Worm (Caenorhabditis elegans) whole organism, young adult: Measurements from ENCODE around the gene tsp-8.

ENCODE experiments used
- B0035.1 ChIP-seq: sonication (generic microtip); optimal IDR thresholded peaks from 2 replicates; lab custom pipeline; 2016; ENCODE audit warnings: missing genetic modification characterization, mild to moderate bottlenecking, missing compliant biosample characterization, missing genotype, missing genetic modification reagents
- B0261.1 ChIP-seq: sonication (generic microtip); optimal IDR thresholded peaks from 2 replicates; lab custom pipeline; 2016; ENCODE audit warnings: mild to moderate bottlenecking, missing genetic modification characterization, moderate library complexity, missing compliant biosample characterization
- C06A6.2 ChIP-seq: fragments of 200-800 bp; sonication (Bioruptor generic); conservative IDR thresholded peaks from 2 replicates; pipeline ENCODE4 v1.3.6; 2022; ENCODE audit warnings: missing genetic modification characterization, missing compliant biosample characterization
- F10E7.11 ChIP-seq: sonication (generic microtip); optimal IDR thresholded peaks from 2 replicates; lab custom pipeline; 2017; ENCODE audit warnings: mild to moderate bottlenecking, missing genetic modification characterization, moderate library complexity, missing compliant biosample characterization
- F22D6.2 ChIP-seq: sonication (generic microtip); optimal IDR thresholded peaks from 2 replicates; lab custom pipeline; 2016; ENCODE audit warnings: mild to moderate bottlenecking, missing genetic modification characterization, missing compliant biosample characterization
- F49E8.2 ChIP-seq: sonication (generic microtip); optimal IDR thresholded peaks from 3 replicates; lab custom pipeline; 2017; ENCODE audit warnings: missing genetic modification characterization, mild to moderate bottlenecking, missing compliant biosample characterization, antibody characterized with exemption, moderate library complexity; ENCODE audit not compliant: insufficient read depth
- F52B5.7 ChIP-seq: sonication (generic microtip); optimal IDR thresholded peaks from 2 replicates; lab custom pipeline; 2016; ENCODE audit warnings: mild to moderate bottlenecking, missing genetic modification characterization, missing compliant biosample characterization
- F57C9.4 ChIP-seq: sonication (generic microtip); optimal IDR thresholded peaks from 2 replicates; lab custom pipeline; 2017; ENCODE audit warnings: mild to moderate bottlenecking, missing genetic modification characterization, missing compliant biosample characterization
- K11D2.4 ChIP-seq: fragments of 200-800 bp; sonication (Bioruptor generic); IDR thresholded peaks from 2 replicates; pipeline ENCODE4 v1.3.6; 2022; ENCODE audit warnings: missing genetic modification reagents, missing genetic modification characterization, missing compliant biosample characterization
- T07F8.4 ChIP-seq: sonication (generic microtip); optimal IDR thresholded peaks from 2 replicates; lab custom pipeline; 2016; ENCODE audit warnings: mild to moderate bottlenecking, missing genetic modification characterization, moderate library complexity, missing compliant biosample characterization
- T26A5.8 ChIP-seq: sonication (generic microtip); optimal IDR thresholded peaks from 2 replicates; lab custom pipeline; 2016; ENCODE audit warnings: missing genetic modification characterization, missing compliant biosample characterization
- akir-1 ChIP-seq: fragments of 200-800 bp; sonication (Bioruptor generic); optimal IDR thresholded peaks from 2 replicates; lab custom pipeline; 2018; ENCODE audit warnings: mild to moderate bottlenecking, missing genetic modification characterization, moderate library complexity, missing compliant biosample characterization
- ama-1 ChIP-seq, 3 experiments: fragments of 150-350 bp in 1 of 3; sonication (generic microtip) in 2 of 3; optimal IDR thresholded peaks; 2 replicates each; lab custom pipeline; 2014 to 2018; ENCODE audit warnings: missing biosample characterization in 2 of 3, missing genetic modification characterization in 2 of 3, missing genetic modification reagents in 2 of 3
- athp-1 ChIP-seq: sonication (generic microtip); optimal IDR thresholded peaks from 2 replicates; lab custom pipeline; 2017; ENCODE audit warnings: mild to moderate bottlenecking, missing genetic modification characterization, missing compliant biosample characterization
- bed-1 ChIP-seq: fragments of 200-800 bp; sonication (Bioruptor generic); IDR thresholded peaks from 2 replicates; pipeline ENCODE4 v1.3.6; 2022; ENCODE audit warnings: missing genetic modification reagents, missing genetic modification characterization, missing compliant biosample characterization
- cebp-2 ChIP-seq: fragments of 200-800 bp; sonication (Bioruptor generic); IDR thresholded peaks from 2 replicates; pipeline ENCODE4 v1.3.6; 2022; ENCODE audit warnings: missing genetic modification characterization, missing compliant biosample characterization
- ceh-40 ChIP-seq: fragments of 200-800 bp; sonication (Bioruptor generic); IDR thresholded peaks from 2 replicates; pipeline ENCODE4 v1.3.6; 2022; ENCODE audit warnings: missing genetic modification characterization, missing compliant biosample characterization
- die-1 ChIP-seq: sonication (generic microtip); optimal IDR thresholded peaks from 2 replicates; lab custom pipeline; 2016; ENCODE audit warnings: missing genotype, mild to moderate bottlenecking, missing genetic modification characterization, missing compliant biosample characterization
- dpl-1 ChIP-seq: fragments of 150-350 bp; optimal IDR thresholded peaks from 2 replicates; lab custom pipeline; 2014; ENCODE audit warnings: missing biosample characterization, missing genetic modification reagents, missing genetic modification characterization
- efl-1 ChIP-seq: fragments of 150-350 bp; optimal IDR thresholded peaks from 2 replicates; lab custom pipeline; 2014; ENCODE audit warnings: missing biosample characterization, missing genetic modification reagents, missing genetic modification characterization
- egl-18 ChIP-seq: fragments of 200-800 bp; sonication (Bioruptor generic); IDR thresholded peaks from 2 replicates; pipeline ENCODE4 v1.3.6; 2022; ENCODE audit warnings: missing genetic modification reagents, missing genetic modification characterization, missing compliant biosample characterization
- egrh-3 ChIP-seq: fragments of 200-800 bp; sonication (Bioruptor generic); IDR thresholded peaks from 2 replicates; pipeline ENCODE4 v1.3.6; 2022; ENCODE audit warnings: missing genetic modification reagents, missing genetic modification characterization, missing compliant biosample characterization
- ekl-4 ChIP-seq: fragments of 200-800 bp; sonication (Bioruptor generic); IDR thresholded peaks from 2 replicates; pipeline ENCODE4 v1.3.6; 2022; ENCODE audit warnings: missing genetic modification reagents, missing genetic modification characterization, missing compliant biosample characterization
- him-1 ChIP-seq: sonication (generic microtip); optimal IDR thresholded peaks from 2 replicates; lab custom pipeline; 2016; ENCODE audit warnings: missing genotype, missing genetic modification reagents, missing genetic modification characterization, missing compliant biosample characterization
- lag-1 ChIP-seq: fragments of 200-800 bp; sonication (Bioruptor generic); IDR thresholded peaks from 2 replicates; pipeline ENCODE4 v1.3.6; 2022; ENCODE audit warnings: missing genetic modification reagents, missing genetic modification characterization, missing compliant biosample characterization
- let-607 ChIP-seq, 2 experiments: fragments of 200-800 bp in 1 of 2; sonication (Bioruptor generic) in 1 of 2; sonication (generic microtip) in 1 of 2; optimal IDR thresholded peaks; 2 replicates each; lab custom pipeline; 2016 to 2018; ENCODE audit warnings: mild to moderate bottlenecking in 2 of 2, missing compliant biosample characterization in 2 of 2, missing genetic modification characterization in 2 of 2, moderate library complexity in 2 of 2, missing genotype in 1 of 2
- lin-40 ChIP-seq: sonication (generic microtip); optimal IDR thresholded peaks from 2 replicates; lab custom pipeline; 2016; ENCODE audit warnings: missing genetic modification characterization, mild to moderate bottlenecking, missing compliant biosample characterization, missing genotype, missing genetic modification reagents
- lin-54 ChIP-seq: fragments of 200-800 bp; sonication (Bioruptor generic); optimal IDR thresholded peaks from 2 replicates; lab custom pipeline; 2018; ENCODE audit warnings: mild to moderate bottlenecking, missing genetic modification characterization, missing compliant biosample characterization
- lir-1 ChIP-seq: fragments of 200-800 bp; sonication (Bioruptor generic); conservative IDR thresholded peaks from 2 replicates; pipeline ENCODE4 v1.3.6; 2022; ENCODE audit warnings: missing genetic modification reagents, missing genetic modification characterization, missing compliant biosample characterization
- madf-10 ChIP-seq: sonication (generic microtip); optimal IDR thresholded peaks from 2 replicates; lab custom pipeline; 2016; ENCODE audit warnings: mild to moderate bottlenecking, missing genetic modification characterization, missing compliant biosample characterization
- madf-3 ChIP-seq: fragments of 200-800 bp; sonication (Bioruptor generic); IDR thresholded peaks from 2 replicates; pipeline ENCODE4 v1.3.6; 2022; ENCODE audit warnings: missing genetic modification reagents, missing genetic modification characterization, missing compliant biosample characterization
- madf-8 ChIP-seq: fragments of 200-800 bp; sonication (Bioruptor generic); conservative IDR thresholded peaks from 2 replicates; pipeline ENCODE4 v1.3.6; 2022; ENCODE audit warnings: missing genetic modification reagents, missing genetic modification characterization, missing compliant biosample characterization
- nfya-1 ChIP-seq: sonication (generic microtip); optimal IDR thresholded peaks from 2 replicates; lab custom pipeline; 2017; ENCODE audit warnings: antibody characterized with exemption, missing compliant biosample characterization, missing genetic modification characterization, borderline replicate concordance; ENCODE audit not compliant: insufficient read depth
- nfya-2 ChIP-seq: fragments of 200-800 bp; sonication (Bioruptor generic); IDR thresholded peaks from 2 replicates; pipeline ENCODE4 v1.3.6; 2022; ENCODE audit warnings: missing genetic modification reagents, missing genetic modification characterization, missing compliant biosample characterization
- nhr-80 ChIP-seq: sonication (generic microtip); optimal IDR thresholded peaks from 2 replicates; lab custom pipeline; 2016; ENCODE audit warnings: missing genetic modification characterization, missing compliant biosample characterization
- sdz-38 ChIP-seq: sonication (generic microtip); optimal IDR thresholded peaks from 2 replicates; lab custom pipeline; 2016; ENCODE audit warnings: missing genotype, missing genetic modification characterization, missing compliant biosample characterization
- snpc-1.1 ChIP-seq: sonication (generic microtip); optimal IDR thresholded peaks from 2 replicates; lab custom pipeline; 2017; ENCODE audit warnings: missing genetic modification characterization, mild to moderate bottlenecking, missing compliant biosample characterization, antibody characterized with exemption, moderate library complexity, missing genotype, missing genetic modification reagents; ENCODE audit not compliant: insufficient read depth
- snpc-4 ChIP-seq, 5 experiments: fragments of 150-350 bp in 1 of 5; sonication (generic microtip) in 4 of 5; optimal IDR thresholded peaks; 2 replicates each; lab custom pipeline; 2014 to 2018; ENCODE audit warnings: missing genetic modification characterization in 5 of 5, missing biosample characterization in 3 of 5, antibody characterized with exemption in 2 of 5, mild to moderate bottlenecking in 2 of 5, missing compliant biosample characterization in 2 of 5, missing genotype in 2 of 5, moderate library complexity in 2 of 5, missing genetic modification reagents in 1 of 5
- somi-1 ChIP-seq: fragments of 200-800 bp; sonication (Bioruptor generic); optimal IDR thresholded peaks from 2 replicates; lab custom pipeline; 2018; ENCODE audit warnings: mild to moderate bottlenecking, missing genetic modification characterization, missing compliant biosample characterization
- zfh-2 ChIP-seq: fragments of 200-800 bp; sonication (Bioruptor generic); conservative IDR thresholded peaks from 2 replicates; pipeline ENCODE4 v1.3.6; 2022; ENCODE audit warnings: missing genetic modification reagents, missing genetic modification characterization, missing compliant biosample characterization
- ztf-25 ChIP-seq: fragments of 200-800 bp; sonication (Bioruptor generic); IDR thresholded peaks from 2 replicates; pipeline ENCODE4 v1.3.6; 2022; ENCODE audit warnings: missing genetic modification reagents, missing genetic modification characterization, missing compliant biosample characterization
- ztf-28 ChIP-seq: fragments of 200-800 bp; sonication (Bioruptor generic); IDR thresholded peaks from 2 replicates; pipeline ENCODE4 v1.3.6; 2022; ENCODE audit warnings: missing genetic modification reagents, missing genetic modification characterization, missing compliant biosample characterization

The tsp-8 gene

DNA sequence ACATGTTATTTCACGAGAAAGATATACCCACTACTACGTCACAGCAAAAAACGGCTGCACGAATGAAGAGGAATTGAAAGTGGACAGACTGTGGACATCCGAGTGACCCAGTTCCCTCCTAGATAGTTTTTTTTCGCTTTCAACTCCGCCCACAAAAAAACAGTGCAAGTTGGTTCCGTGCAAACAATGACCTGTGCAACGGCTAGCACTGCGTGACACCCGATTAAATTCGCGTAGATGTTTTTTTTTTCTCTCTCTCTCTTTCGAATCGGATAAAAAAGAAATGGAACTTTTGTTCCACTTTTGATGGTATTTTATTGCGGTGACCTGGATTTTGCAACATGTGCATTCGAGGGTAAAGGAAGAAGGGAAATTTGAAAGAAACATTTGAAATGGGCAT lies 15.9 kb upstream of the tsp-8 start:
- TF ChIP-seq F22D6.2 (tag; lab: Kevin White, UChicago) (no peak), B0261.1 (no peak), K11D2.4 (no peak), him-1 (tag; lab: Kevin White, UChicago) (no peak), die-1 (tag; lab: Kevin White, UChicago) (no peak), C06A6.2 (no peak), sdz-38 (tag; lab: Kevin White, UChicago) (no peak)
- TF ChIP-seq, all 124 proteins: peak for 0

DNA sequence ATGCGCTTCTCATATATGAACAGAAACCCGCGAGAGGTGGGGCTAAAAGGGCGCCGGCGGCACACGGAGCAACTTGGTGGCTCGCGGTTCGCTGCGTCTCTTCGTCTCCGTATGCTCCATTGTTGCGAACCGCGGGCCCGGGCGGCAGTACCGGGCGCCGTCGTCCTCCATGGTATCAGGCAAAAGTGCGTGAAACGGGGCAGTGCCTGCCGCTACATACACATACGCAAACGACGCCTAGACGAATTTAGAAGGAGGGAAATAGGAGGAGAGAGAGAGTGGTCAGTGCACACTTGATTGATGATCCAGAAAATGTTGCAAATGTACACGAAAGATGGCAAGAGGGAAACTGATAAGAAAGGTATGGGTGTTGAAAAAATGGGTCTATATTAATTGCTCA lies 15.2 kb upstream of the tsp-8 start:
- TF ChIP-seq zfh-2 (GFP tag; lab: Robert Waterston, UW) (peak; percentile 89), sdz-38 (tag; lab: Kevin White, UChicago) (no peak), F49E8.2 (no peak), C06A6.2 (no peak), egrh-3 (GFP tag; lab: Robert Waterston, UW) (peak; percentile 79), nhr-80 (peak; percentile 63), snpc-4 (GFP tag; optimal IDR thresholded peaks at IDR 0.05; lab: Kevin White, UChicago) (no peak), snpc-4 (tag; optimal IDR thresholded peaks at IDR 0.05; lab: Kevin White, UChicago) (peak in 3 of 4 experiments; percentile 15 to 67 (median 57))
- TF ChIP-seq, all 124 proteins: peak for 4

DNA sequence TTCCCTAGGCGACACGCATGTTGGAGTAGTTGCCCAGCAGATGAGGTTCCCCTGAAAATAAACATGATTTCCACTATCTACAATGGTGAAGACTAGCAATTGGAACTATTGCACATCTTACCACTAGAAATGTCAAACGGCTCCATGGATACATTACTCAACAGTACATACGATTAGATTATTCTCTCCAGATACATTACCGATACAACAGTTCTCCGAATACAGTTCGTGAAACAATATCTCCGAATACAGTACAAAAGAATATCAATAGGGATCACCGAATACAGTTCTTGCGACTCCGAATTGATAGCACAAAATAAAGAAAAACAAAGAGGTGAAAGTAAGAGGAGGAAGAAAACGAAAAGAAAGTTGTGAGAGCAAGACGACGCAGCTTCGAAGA lies 14.5 kb upstream of the tsp-8 start, which contains the start of gene C05G5.7:
C05G5.7 (minus strand) TSS at position 1 of the 400 bp plus-strand sequence.
- TF ChIP-seq dpl-1 (GFP tag; lab: Kevin White, UChicago), result no peak
- no peak for TF ChIP-seq egl-18 (GFP tag; lab: Robert Waterston, UW)
- TF ChIP-seq akir-1, result no peak
- no peak for TF ChIP-seq athp-1
- no peak for TF ChIP-seq ekl-4 (GFP tag; lab: Robert Waterston, UW)
- no peak for TF ChIP-seq F52B5.7
- TF ChIP-seq madf-10 (tag; lab: Kevin White, UChicago), result no peak
- no peak for TF ChIP-seq him-1 (tag; lab: Kevin White, UChicago)
- no peak for TF ChIP-seq ztf-28 (GFP tag; lab: Robert Waterston, UW)
- TF ChIP-seq T26A5.8, result no peak
- no peak for TF ChIP-seq efl-1
- TF ChIP-seq lag-1 (GFP tag; lab: Robert Waterston, UW), result no peak
- no peak for TF ChIP-seq K11D2.4
- TF ChIP-seq F57C9.4, result no peak
- TF ChIP-seq snpc-1.1 (tag; lab: Kevin White, UChicago), result no peak
- TF ChIP-seq, all 124 proteins: peak for 0

DNA sequence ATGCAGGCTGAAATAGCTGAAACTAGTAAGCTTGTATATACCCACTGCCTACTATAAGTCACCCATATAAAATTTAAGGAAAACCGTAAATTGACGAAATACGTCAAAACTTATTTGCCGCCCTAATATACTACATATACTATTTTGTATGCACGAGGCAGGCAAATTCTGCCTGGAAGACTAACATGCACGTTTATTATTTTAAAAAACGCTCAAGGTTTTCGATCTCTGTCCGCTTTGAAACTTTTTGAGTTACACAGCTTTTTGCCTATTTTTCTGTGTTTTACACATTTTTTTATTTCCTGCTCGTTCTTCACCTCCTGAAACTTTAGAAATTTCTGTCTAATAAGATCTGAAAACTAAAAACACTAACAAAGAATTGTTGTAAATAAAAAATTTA lies 13.9 kb upstream of the tsp-8 start:
- TF ChIP-seq let-607 (tag; optimal IDR thresholded peaks at IDR 0.05; lab: Kevin White, UChicago), result no peak
- no peak for TF ChIP-seq ztf-25
- TF ChIP-seq lin-54 (GFP tag; lab: Kevin White, UChicago), result no peak
- no peak for TF ChIP-seq lin-40 (tag; lab: Kevin White, UChicago)

DNA sequence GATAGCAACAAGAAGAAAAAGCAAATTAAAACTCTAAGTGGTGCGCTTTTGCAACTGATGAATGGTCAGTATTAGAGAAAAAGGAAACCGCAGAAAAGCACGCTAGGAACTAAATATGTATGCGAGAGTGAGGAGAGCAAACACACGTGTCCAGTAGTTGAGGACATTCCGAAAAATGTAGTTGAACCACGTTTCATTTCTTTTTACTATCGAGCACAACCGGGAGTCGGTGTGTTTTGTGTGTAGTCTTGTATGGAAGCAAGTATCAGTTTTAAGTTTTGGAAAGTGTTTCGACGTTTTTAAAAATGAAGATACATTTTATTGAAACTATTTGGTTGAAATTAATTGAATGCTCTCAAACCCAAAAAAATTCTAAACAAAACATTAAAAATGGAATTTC lies 10.7 kb upstream of the tsp-8 start, which contains the start of gene C05G5.1:
C05G5.1 (minus strand) TSS at position 101 of the 400 bp plus-strand sequence.
- TF ChIP-seq madf-3 (GFP tag; lab: Robert Waterston, UW), result no peak
- TF ChIP-seq madf-8 (GFP tag; lab: Robert Waterston, UW), result no peak
- TF ChIP-seq somi-1 (GFP tag; lab: Kevin White, UChicago), result no peak
- TF ChIP-seq nfya-1, result no peak
- no peak for TF ChIP-seq F10E7.11
- TF ChIP-seq ama-1 (optimal IDR thresholded peaks at IDR 0.05; lab: Kevin White, UChicago), result no peak
- TF ChIP-seq ama-1 (GFP tag; optimal IDR thresholded peaks at IDR 0.05; lab: Kevin White, UChicago), result no peak
- no peak for TF ChIP-seq egl-18 (GFP tag; lab: Robert Waterston, UW)
- TF ChIP-seq F57C9.4, result no peak
- no peak for TF ChIP-seq snpc-4 (GFP tag; optimal IDR thresholded peaks at IDR 0.05; lab: Kevin White, UChicago)
- no peak for TF ChIP-seq snpc-4 (tag; optimal IDR thresholded peaks at IDR 0.05; lab: Kevin White, UChicago)
- TF ChIP-seq cebp-2, result no peak
- TF ChIP-seq lin-40 (tag; lab: Kevin White, UChicago), result no peak
- TF ChIP-seq T07F8.4 (tag; lab: Kevin White, UChicago), result no peak
- no peak for TF ChIP-seq nfya-2 (GFP tag; lab: Robert Waterston, UW)
- no peak for TF ChIP-seq bed-1
- no peak for TF ChIP-seq lir-1 (GFP tag; lab: Robert Waterston, UW)
- TF ChIP-seq B0035.1, result no peak
- no peak for TF ChIP-seq ceh-40
